2 fruit fly cellular contexts compared by ENCODE assay signal in genomic region chrX:11798522-11798921, dm6.
TF ChIP-seq lines count a peak whose summit lies in the region.

No protein-coding gene starts in this region.

- no peak for TF ChIP-seq CTCF in whole organism, embryonic (GFP tag; optimal IDR thresholded peaks at IDR 0.05; lab: Kevin White, UChicago)

TF ChIP-seq in whole organism, adult, 20 proteins besides CTCF, POLR2A, EP300 and RAD21:
- TF ChIP-seq kay (GFP tag; lab: Kevin White, UChicago; ENCODE audit: borderline replicate concordance) (peak; percentile 60), bab1 (GFP tag; optimal IDR thresholded peaks at IDR 0.05; lab: Kevin White, UChicago) (no peak), pad (GFP tag; optimal IDR thresholded peaks at IDR 0.05; lab: Kevin White, UChicago) (no peak), Mnt (GFP tag; optimal IDR thresholded peaks at IDR 0.05; lab: Kevin White, UChicago) (no peak), CG5204 (GFP tag; optimal IDR thresholded peaks at IDR 0.05; lab: Kevin White, UChicago) (no peak), Clk (GFP tag; optimal IDR thresholded peaks at IDR 0.05; lab: Kevin White, UChicago) (no peak), cnc (optimal IDR thresholded peaks at IDR 0.05; lab: Kevin White, UChicago) (no peak), CG7101 (tag; optimal IDR thresholded peaks at IDR 0.05; lab: Kevin White, UChicago) (no peak)

TF ChIP-seq in whole organism, embryonic, 481 proteins besides CTCF, POLR2A, EP300 and RAD21:
- TF ChIP-seq zen (tag; optimal IDR thresholded peaks at IDR 0.05; lab: Kevin White, UChicago) = peak; percentile 17
- TF ChIP-seq emc (GFP tag; optimal IDR thresholded peaks at IDR 0.05; lab: Kevin White, UChicago) = no peak
- no peak for TF ChIP-seq CG10267 (tag; optimal IDR thresholded peaks at IDR 0.05; lab: Kevin White, UChicago)
- TF ChIP-seq CG31365 (tag; optimal IDR thresholded peaks at IDR 0.05; lab: Kevin White, UChicago) = peak; percentile 69
- peak; percentile 39 for TF ChIP-seq stwl (tag; optimal IDR thresholded peaks at IDR 0.05; lab: Kevin White, UChicago)
- TF ChIP-seq CG10147 (GFP tag; optimal IDR thresholded peaks at IDR 0.05; lab: Kevin White, UChicago) = no peak
- TF ChIP-seq odd (GFP tag; optimal IDR thresholded peaks at IDR 0.05; lab: Kevin White, UChicago) = no peak
- TF ChIP-seq CG8290 (GFP tag; optimal IDR thresholded peaks at IDR 0.05; lab: Kevin White, UChicago) = peak; percentile 93
- TF ChIP-seq CG8290 (tag; optimal IDR thresholded peaks at IDR 0.05; lab: Kevin White, UChicago) = peak in 1 of 2 experiments; percentile 3
- no peak for TF ChIP-seq Chrac-16 (GFP tag; optimal IDR thresholded peaks at IDR 0.05; lab: Kevin White, UChicago)
- peak; percentile 41 for TF ChIP-seq CG14710 (tag; optimal IDR thresholded peaks at IDR 0.05; lab: Kevin White, UChicago)
- TF ChIP-seq hkb (optimal IDR thresholded peaks at IDR 0.05; lab: Kevin White, UChicago) = no peak
- no peak for TF ChIP-seq hkb (GFP tag; IDR thresholded peaks at IDR 0.05; lab: Robert Waterston, UW)
- TF ChIP-seq Dfd (GFP tag; optimal IDR thresholded peaks at IDR 0.05; lab: Kevin White, UChicago) = no peak
- no peak for TF ChIP-seq Mes4 (GFP tag; optimal IDR thresholded peaks at IDR 0.05; lab: Kevin White, UChicago)
- no peak for TF ChIP-seq gfzf (GFP tag; optimal IDR thresholded peaks at IDR 0.05; lab: Kevin White, UChicago)
- TF ChIP-seq CG12744 (GFP tag; optimal IDR thresholded peaks at IDR 0.05; lab: Kevin White, UChicago) = no peak
- no peak for TF ChIP-seq tin (GFP tag; optimal IDR thresholded peaks at IDR 0.05; lab: Kevin White, UChicago)
- TF ChIP-seq Dek (tag; optimal IDR thresholded peaks at IDR 0.05; lab: Kevin White, UChicago) = no peak
- no peak for TF ChIP-seq B-H1 (GFP tag; IDR thresholded peaks at IDR 0.05; lab: Robert Waterston, UW)
- peak; percentile 91 for TF ChIP-seq CG18011 (GFP tag; optimal IDR thresholded peaks at IDR 0.05; lab: Kevin White, UChicago)
- TF ChIP-seq chif (GFP tag; optimal IDR thresholded peaks at IDR 0.05; lab: Kevin White, UChicago) = no peak
- no peak for TF ChIP-seq trem (tag; optimal IDR thresholded peaks at IDR 0.05; lab: Kevin White, UChicago)
- TF ChIP-seq Hr3 (GFP tag; optimal IDR thresholded peaks at IDR 0.05; lab: Kevin White, UChicago) = peak; percentile 45
- no peak for TF ChIP-seq dm (GFP tag; optimal IDR thresholded peaks at IDR 0.05; lab: Kevin White, UChicago)
- TF ChIP-seq phol (tag; optimal IDR thresholded peaks at IDR 0.05; lab: Kevin White, UChicago) = peak; percentile 40
- TF ChIP-seq sens (GFP tag; lab: Kevin White, UChicago) = peak; percentile 6
- TF ChIP-seq oc (tag; optimal IDR thresholded peaks at IDR 0.05; lab: Kevin White, UChicago) = no peak

Comparison
In these comparisons a context has a peak if more than half of its experiments do, and no peak if none do; other contexts are left out.
1. Of the 1 proteins assayed by ChIP-seq in both whole organism, embryonic and whole organism, adult: peak only in whole organism, embryonic: none; only in whole organism, adult: kay; in both: none; in neither: 0.